Worm (Caenorhabditis elegans) whole organism, L3 larva: ENCODE results near the gene K10D11.5.

ENCODE experiments used
- R02D3.7 ChIP-seq: fragments of 150-350 bp; optimal IDR thresholded peaks from 2 replicates; lab custom pipeline; 2014; ENCODE audit warnings: missing biosample characterization, missing genetic modification characterization
- ZK546.5 ChIP-seq: sonication (generic microtip); optimal IDR thresholded peaks from 2 replicates; lab custom pipeline; 2017; ENCODE audit warnings: missing biosample characterization, missing genetic modification characterization
- aly-2 ChIP-seq: fragments of 150-350 bp; optimal IDR thresholded peaks from 2 replicates; lab custom pipeline; 2014; ENCODE audit warnings: missing biosample characterization, missing genetic modification characterization
- ama-1 ChIP-seq: fragments of 150-350 bp; optimal IDR thresholded peaks from 2 replicates; lab custom pipeline; 2018
- ceh-28 ChIP-seq: fragments of 150-350 bp; optimal IDR thresholded peaks from 2 replicates; lab custom pipeline; 2014; ENCODE audit warnings: missing biosample characterization, missing genetic modification reagents, missing genetic modification characterization
- ceh-82 ChIP-seq: fragments of 150-350 bp; optimal IDR thresholded peaks from 2 replicates; lab custom pipeline; 2014; ENCODE audit warnings: missing biosample characterization, missing genetic modification characterization
- ceh-9 ChIP-seq: sonication (generic microtip); optimal IDR thresholded peaks from 2 replicates; lab custom pipeline; 2018; ENCODE audit warnings: missing biosample characterization, missing genetic modification characterization
- daf-12 ChIP-seq: fragments of 150-350 bp; optimal IDR thresholded peaks from 2 replicates; lab custom pipeline; 2014; ENCODE audit warnings: missing biosample characterization, missing genetic modification reagents, missing genetic modification characterization
- egl-5 ChIP-seq: fragments of 150-350 bp; optimal IDR thresholded peaks from 2 replicates; lab custom pipeline; 2017; ENCODE audit warnings: missing biosample characterization, missing genetic modification reagents, missing genetic modification characterization, inconsistent platforms
- elt-1 ChIP-seq: fragments of 150-350 bp; optimal IDR thresholded peaks from 2 replicates; lab custom pipeline; 2014; ENCODE audit warnings: missing biosample characterization, missing genetic modification characterization
- elt-2 ChIP-seq: sonication (generic microtip); optimal IDR thresholded peaks from 2 replicates; lab custom pipeline; 2016; ENCODE audit warnings: missing genetic modification reagents, mild to moderate bottlenecking, missing genetic modification characterization, missing compliant biosample characterization
- elt-3 ChIP-seq, 3 experiments: fragments of 150-350 bp in 1 of 3; sonication (generic microtip) in 2 of 3; optimal IDR thresholded peaks; 2 replicates in 2 of 3; 4 replicates in 1 of 3; lab custom pipeline; 2014 to 2017; ENCODE audit warnings: missing biosample characterization in 3 of 3, missing genetic modification characterization in 3 of 3
- eor-1 ChIP-seq, 2 experiments: fragments of 150-350 bp; optimal IDR thresholded peaks; 2 replicates each; lab custom pipeline; 2014 to 2018; ENCODE audit warnings: missing biosample characterization in 2 of 2, missing genetic modification characterization in 2 of 2
- fkh-10 ChIP-seq: sonication (generic microtip); optimal IDR thresholded peaks from 2 replicates; lab custom pipeline; 2017; ENCODE audit warnings: missing biosample characterization, missing genetic modification reagents, missing genetic modification characterization
- fkh-2 ChIP-seq: fragments of 150-350 bp; optimal IDR thresholded peaks from 2 replicates; lab custom pipeline; 2014; ENCODE audit warnings: missing biosample characterization, missing genetic modification reagents, missing genetic modification characterization
- hmg-11 ChIP-seq: sonication (generic microtip); optimal IDR thresholded peaks from 2 replicates; lab custom pipeline; 2016; ENCODE audit warnings: missing genetic modification characterization, missing compliant biosample characterization
- jun-1 ChIP-seq: fragments of 150-350 bp; optimal IDR thresholded peaks from 2 replicates; lab custom pipeline; 2014; ENCODE audit warnings: missing biosample characterization, missing genetic modification reagents, missing genetic modification characterization
- lin-39 ChIP-seq: fragments of 150-350 bp; optimal IDR thresholded peaks from 2 replicates; lab custom pipeline; 2018; ENCODE audit warnings: missing biosample characterization, missing genetic modification reagents, missing genetic modification characterization
- lsy-12 ChIP-seq: sonication (generic microtip); optimal IDR thresholded peaks from 2 replicates; lab custom pipeline; 2016; ENCODE audit warnings: mild to moderate bottlenecking, missing genetic modification characterization, missing compliant biosample characterization
- mdl-1 ChIP-seq: fragments of 150-350 bp; optimal IDR thresholded peaks from 2 replicates; lab custom pipeline; 2014; ENCODE audit warnings: missing biosample characterization, missing genetic modification characterization
- mml-1 ChIP-seq: fragments of 150-350 bp; sonication (generic microtip); optimal IDR thresholded peaks from 3 replicates; lab custom pipeline; 2014; ENCODE audit warnings: missing biosample characterization, missing genetic modification characterization
- nfya-1 ChIP-seq: sonication (generic microtip); optimal IDR thresholded peaks from 2 replicates; lab custom pipeline; 2017; ENCODE audit warnings: missing genetic modification characterization, mild to moderate bottlenecking, missing compliant biosample characterization, antibody characterized with exemption, moderate library complexity; ENCODE audit not compliant: insufficient read depth
- nhr-12 ChIP-seq: fragments of 150-350 bp; optimal IDR thresholded peaks from 2 replicates; lab custom pipeline; 2014; ENCODE audit warnings: missing biosample characterization, missing genetic modification characterization
- nhr-25 ChIP-seq: sonication (generic microtip); optimal IDR thresholded peaks from 2 replicates; lab custom pipeline; 2017; ENCODE audit warnings: missing biosample characterization, missing genetic modification characterization
- nhr-28 ChIP-seq: fragments of 150-350 bp; optimal IDR thresholded peaks from 2 replicates; lab custom pipeline; 2014; ENCODE audit warnings: missing biosample characterization, missing genetic modification characterization
- nhr-43 ChIP-seq: sonication (generic microtip); optimal IDR thresholded peaks from 2 replicates; lab custom pipeline; 2016; ENCODE audit warnings: mild to moderate bottlenecking, missing genetic modification characterization, missing compliant biosample characterization; ENCODE audit not compliant: poor library complexity, severe bottlenecking
- nhr-67 ChIP-seq: fragments of 150-350 bp; optimal IDR thresholded peaks from 2 replicates; lab custom pipeline; 2014; ENCODE audit warnings: missing biosample characterization, missing genetic modification characterization
- nhr-77 ChIP-seq: fragments of 150-350 bp; optimal IDR thresholded peaks from 2 replicates; lab custom pipeline; 2014; ENCODE audit warnings: missing biosample characterization, missing genetic modification characterization
- pha-4 ChIP-seq: fragments of 150-350 bp; optimal IDR thresholded peaks from 2 replicates; lab custom pipeline; 2014; ENCODE audit warnings: missing biosample characterization, missing genetic modification reagents, missing genetic modification characterization
- pqm-1 ChIP-seq: fragments of 150-350 bp; optimal IDR thresholded peaks from 2 replicates; lab custom pipeline; 2017; ENCODE audit warnings: missing biosample characterization, missing genetic modification characterization, inconsistent platforms
- sea-2 ChIP-seq: fragments of 150-350 bp; sonication (generic microtip); optimal IDR thresholded peaks from 4 replicates; lab custom pipeline; 2014; ENCODE audit warnings: missing biosample characterization, missing genetic modification reagents, missing genetic modification characterization
- skn-1 ChIP-seq: fragments of 150-350 bp; optimal IDR thresholded peaks from 2 replicates; lab custom pipeline; 2014; ENCODE audit warnings: missing biosample characterization, missing genetic modification characterization
- snpc-4 ChIP-seq: fragments of 150-350 bp; optimal IDR thresholded peaks from 2 replicates; lab custom pipeline; 2014; ENCODE audit warnings: missing biosample characterization, missing genetic modification characterization
- unc-39 ChIP-seq: sonication (generic microtip); optimal IDR thresholded peaks from 4 replicates; lab custom pipeline; 2017; ENCODE audit warnings: missing biosample characterization, missing genetic modification characterization
- zag-1 ChIP-seq: fragments of 150-350 bp; optimal IDR thresholded peaks from 2 replicates; lab custom pipeline; 2014; ENCODE audit warnings: missing biosample characterization, missing genetic modification characterization
- ztf-11 ChIP-seq: fragments of 150-350 bp; optimal IDR thresholded peaks from 2 replicates; lab custom pipeline; 2014; ENCODE audit warnings: missing biosample characterization, missing genetic modification characterization
- ztf-4 ChIP-seq: fragments of 150-350 bp; optimal IDR thresholded peaks from 2 replicates; lab custom pipeline; 2014; ENCODE audit warnings: missing biosample characterization, missing genetic modification characterization

Gene K10D11.5

ce11 chrIV:13016820-13017219 is 25.2 kb upstream of the K10D11.5 start:
- TF ChIP-seq hmg-11 (tag; lab: Kevin White, UChicago) = peak; percentile 39
- peak; percentile 70 for TF ChIP-seq fkh-10 (GFP tag; lab: Kevin White, UChicago)
- TF ChIP-seq mdl-1 = no peak
- TF ChIP-seq, all 47 proteins: peak for 2

- TF ChIP-seq nhr-43 (tag; lab: Kevin White, UChicago) (no peak), daf-12 (no peak), ceh-28 (tag; lab: Kevin White, UChicago) (no peak), lin-39 (peak; percentile 44), nfya-1 (peak; percentile 38), aly-2 (tag; lab: Kevin White, UChicago) (no peak), ztf-11 (no peak), ceh-9 (no peak), egl-5 (tag; lab: Kevin White, UChicago) (peak; percentile 29), fkh-2 (tag; lab: Kevin White, UChicago) (no peak)
Observed at ce11 chrIV:13015801-13016404, 24.3 kb upstream of the K10D11.5 start.

ce11 chrIV:13013711-13014341 is 22.2 kb upstream of the K10D11.5 start:
- TF ChIP-seq egl-5 (tag; lab: Kevin White, UChicago) = no peak
- TF ChIP-seq fkh-2 (tag; lab: Kevin White, UChicago) = no peak
- TF ChIP-seq ceh-9 = no peak
- TF ChIP-seq snpc-4 (tag; lab: Kevin White, UChicago) = peak; percentile 24
- TF ChIP-seq ztf-11 = no peak
- TF ChIP-seq elt-3 (tag; optimal IDR thresholded peaks at IDR 0.05; lab: Kevin White, UChicago) = no peak
- no peak for TF ChIP-seq zag-1
- TF ChIP-seq aly-2 (tag; lab: Kevin White, UChicago) = no peak
- no peak for TF ChIP-seq lsy-12 (tag; lab: Kevin White, UChicago)
- TF ChIP-seq ceh-82 = no peak
- peak; percentile 97 for TF ChIP-seq elt-1 (tag; lab: Kevin White, UChicago)
- TF ChIP-seq skn-1 (tag; lab: Kevin White, UChicago) = no peak

ce11 chrIV:13013231-13013630 is 21.6 kb upstream of the K10D11.5 start:
- TF ChIP-seq ceh-28 (tag; lab: Kevin White, UChicago) (no peak), egl-5 (tag; lab: Kevin White, UChicago) (peak; percentile 62), nhr-25 (peak; percentile 59), elt-1 (tag; lab: Kevin White, UChicago) (peak; percentile 52)

- no peak for TF ChIP-seq elt-3 (tag; optimal IDR thresholded peaks at IDR 0.05; lab: Kevin White, UChicago)
- TF ChIP-seq R02D3.7 = no peak
- no peak for TF ChIP-seq ZK546.5
- no peak for TF ChIP-seq eor-1 (tag; optimal IDR thresholded peaks at IDR 0.05; lab: Kevin White, UChicago)
- no peak for TF ChIP-seq ceh-82
- TF ChIP-seq zag-1 = no peak
- TF ChIP-seq ama-1 = no peak
- no peak for TF ChIP-seq jun-1 (tag; lab: Kevin White, UChicago)
- TF ChIP-seq skn-1 (tag; lab: Kevin White, UChicago) = no peak
- TF ChIP-seq hmg-11 (tag; lab: Kevin White, UChicago) = no peak
- TF ChIP-seq nhr-25 = no peak
- TF ChIP-seq nhr-43 (tag; lab: Kevin White, UChicago) = no peak
- no peak for TF ChIP-seq unc-39 (tag; lab: Kevin White, UChicago)
- no peak for TF ChIP-seq nhr-77
- no peak for TF ChIP-seq fkh-2 (tag; lab: Kevin White, UChicago)
- no peak for TF ChIP-seq pha-4 (tag; lab: Kevin White, UChicago)
Observed at ce11 chrIV:13009507-13009906, 17.9 kb upstream of the K10D11.5 start.

- TF ChIP-seq nhr-67 (tag; lab: Kevin White, UChicago) = no peak
- TF ChIP-seq sea-2 (GFP tag; lab: Kevin White, UChicago) = no peak
- TF ChIP-seq elt-3 (tag; optimal IDR thresholded peaks at IDR 0.05; lab: Kevin White, UChicago) = no peak
- TF ChIP-seq pqm-1 = peak; percentile 66
- no peak for TF ChIP-seq nhr-12 (tag; lab: Kevin White, UChicago)
- TF ChIP-seq nhr-43 (tag; lab: Kevin White, UChicago) = no peak
- TF ChIP-seq R02D3.7 = no peak
- TF ChIP-seq skn-1 (tag; lab: Kevin White, UChicago) = no peak
- TF ChIP-seq elt-1 (tag; lab: Kevin White, UChicago) = no peak
- no peak for TF ChIP-seq mml-1 (tag; lab: Kevin White, UChicago)
- TF ChIP-seq elt-2 (tag; lab: Kevin White, UChicago) = peak; percentile 77
- TF ChIP-seq nhr-28 = no peak
- TF ChIP-seq ztf-4 (tag; lab: Kevin White, UChicago) = no peak
Observed at ce11 chrIV:13008405-13009208, 17.0 kb upstream of the K10D11.5 start, which contains the start of gene mbk-2. Gene mbk-2 (plus strand): TSS chrIV:13009158.
